Fruit fly (Drosophila melanogaster): ENCODE data around the gene Sxl.

Gene Sxl

DNA sequence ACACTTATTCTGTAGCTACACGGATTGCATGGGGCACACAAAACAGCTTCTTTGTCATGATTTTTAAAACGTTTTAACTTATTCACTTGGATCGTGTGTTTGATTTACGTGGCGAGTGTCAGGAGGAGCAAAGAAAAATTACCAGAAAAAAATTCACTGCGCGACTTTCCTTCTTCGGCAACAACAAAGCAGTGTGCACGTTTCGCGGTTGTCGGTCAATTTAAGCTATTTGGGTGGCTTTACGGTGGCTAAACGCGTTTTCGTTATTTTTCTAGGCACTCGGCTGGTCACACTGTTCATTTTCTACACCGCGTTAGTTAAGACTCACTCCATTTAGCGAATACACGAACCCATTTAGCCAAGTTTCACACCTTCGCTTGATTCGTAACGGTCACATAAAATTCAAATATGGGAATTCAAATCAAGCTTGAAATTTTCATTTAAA is at the start of gene Sxl (continued):
- TF ChIP-seq Hmr (GFP tag; optimal IDR thresholded peaks at IDR 0.05) = peak; percentile 82
- no peak for TF ChIP-seq btn (GFP tag; optimal IDR thresholded peaks at IDR 0.05)
- TF ChIP-seq CG6765 (GFP tag; optimal IDR thresholded peaks at IDR 0.05) = peak; percentile 18
- peak; percentile 35 for TF ChIP-seq Spps (tag; optimal IDR thresholded peaks at IDR 0.05)
- TF ChIP-seq Ets97D (GFP tag; optimal IDR thresholded peaks at IDR 0.05) = peak; percentile 87
- TF ChIP-seq unc-4 (GFP tag; IDR thresholded peaks at IDR 0.05; ENCODE audit: partially characterized antibody) = peak; percentile 20; the same call in 1 of the 2 replicates
- TF ChIP-seq stwl (tag; optimal IDR thresholded peaks at IDR 0.05) = peak; percentile 73
- peak; percentile 15 for TF ChIP-seq HLHmδ (GFP tag; optimal IDR thresholded peaks at IDR 0.05)
- peak; percentile 100 for TF ChIP-seq Myb (GFP tag; optimal IDR thresholded peaks at IDR 0.05)
- peak; percentile 19 for TF ChIP-seq pfk (GFP tag; optimal IDR thresholded peaks at IDR 0.05)
- TF ChIP-seq nerfin-2 (GFP tag; IDR thresholded peaks at IDR 0.05; ENCODE audit: partially characterized antibody) = no peak
- no peak for TF ChIP-seq CG8478 (optimal IDR thresholded peaks at IDR 0.05)
- peak; percentile 77 for TF ChIP-seq CG12659 (GFP tag; optimal IDR thresholded peaks at IDR 0.05)
- no peak for TF ChIP-seq ems (GFP tag; optimal IDR thresholded peaks at IDR 0.05)
- TF ChIP-seq CG33557 (GFP tag; optimal IDR thresholded peaks at IDR 0.05) = no peak
- TF ChIP-seq hbn (GFP tag; IDR thresholded peaks at IDR 0.05; ENCODE audit: partially characterized antibody) = peak; percentile 21; the same call in 1 of the 2 replicates
- peak; percentile 49 for TF ChIP-seq YL-1 (GFP tag; optimal IDR thresholded peaks at IDR 0.05)
- peak; percentile 66 for TF ChIP-seq CG13894 (tag; optimal IDR thresholded peaks at IDR 0.05)
- TF ChIP-seq repo (GFP tag; optimal IDR thresholded peaks at IDR 0.05) = peak; percentile 29
- peak; percentile 75 for TF ChIP-seq CG12299 (tag; optimal IDR thresholded peaks at IDR 0.05)
- TF ChIP-seq CG12769 (tag; optimal IDR thresholded peaks at IDR 0.05) = peak; percentile 41
- TF ChIP-seq HHEX (GFP tag; optimal IDR thresholded peaks at IDR 0.05) = peak; percentile 31
- no peak for TF ChIP-seq Tbp (GFP tag; optimal IDR thresholded peaks at IDR 0.05)
- peak in 1 of 2 experiments; percentile 4 for TF ChIP-seq chif (GFP tag; optimal IDR thresholded peaks at IDR 0.05)
- peak; percentile 1 for TF ChIP-seq CG1233 (GFP tag; optimal IDR thresholded peaks at IDR 0.05)
- peak; percentile 69 for TF ChIP-seq HmgZ (tag; optimal IDR thresholded peaks at IDR 0.05)
- peak; percentile 15 for TF ChIP-seq Scr (GFP tag; IDR thresholded peaks at IDR 0.05; ENCODE audit: partially characterized antibody)
- peak; percentile 62 for TF ChIP-seq phol (tag; optimal IDR thresholded peaks at IDR 0.05)
- no peak for TF ChIP-seq CG11398 (GFP tag; optimal IDR thresholded peaks at IDR 0.05)
- TF ChIP-seq crp (GFP tag; optimal IDR thresholded peaks at IDR 0.05) = peak in 1 of 2 experiments; percentile 4
- TF ChIP-seq gem (tag; optimal IDR thresholded peaks at IDR 0.05) = no peak
- TF ChIP-seq CG5180 (GFP tag; optimal IDR thresholded peaks at IDR 0.05) = no peak
- TF ChIP-seq HmgD (GFP tag; optimal IDR thresholded peaks at IDR 0.05) = peak; percentile 19
- no peak for TF ChIP-seq CG6683 (GFP tag; optimal IDR thresholded peaks at IDR 0.05)
- peak; percentile 15; the same call in 1 of the 3 replicates for TF ChIP-seq CG6791 (GFP tag; IDR thresholded peaks at IDR 0.05; ENCODE audit: partially characterized antibody)
- TF ChIP-seq CG17802 (tag; optimal IDR thresholded peaks at IDR 0.05) = no peak
- TF ChIP-seq CG17361 (GFP tag; IDR thresholded peaks at IDR 0.05) = 0 out of 3 replicates have a peak, but pooled peaks have one; percentile 20
- peak; percentile 39 for TF ChIP-seq CG17385 (GFP tag; optimal IDR thresholded peaks at IDR 0.05)
- TF ChIP-seq maf-S (GFP tag; optimal IDR thresholded peaks at IDR 0.05) = no peak
- peak; percentile 96 for TF ChIP-seq pita (GFP tag; optimal IDR thresholded peaks at IDR 0.05)
- TF ChIP-seq lola (GFP tag; optimal IDR thresholded peaks at IDR 0.05) = no peak
- TF ChIP-seq sob (GFP tag; IDR thresholded peaks at IDR 0.05) = peak; percentile 41
- TF ChIP-seq Xrp1 (GFP tag; IDR thresholded peaks at IDR 0.05) = peak; percentile 27; the same call in 1 of the 2 replicates
- peak; percentile 3 for TF ChIP-seq CG12391 (tag; optimal IDR thresholded peaks at IDR 0.05)
- TF ChIP-seq CG9215 (GFP tag; IDR thresholded peaks at IDR 0.05) = no peak
- TF ChIP-seq her (GFP tag; optimal IDR thresholded peaks at IDR 0.05) = peak; percentile 53
- TF ChIP-seq CG7271 (tag; optimal IDR thresholded peaks at IDR 0.05) = no peak
- TF ChIP-seq CG11456 (GFP tag; IDR thresholded peaks at IDR 0.05) = 0 out of 3 replicates have a peak, but pooled peaks have one; percentile 46
- peak; percentile 57 for TF ChIP-seq CoRest (tag; optimal IDR thresholded peaks at IDR 0.05)
